Worm (Caenorhabditis elegans): ENCODE results near the gene F56C3.8.

The F56C3.8 gene

DNA sequence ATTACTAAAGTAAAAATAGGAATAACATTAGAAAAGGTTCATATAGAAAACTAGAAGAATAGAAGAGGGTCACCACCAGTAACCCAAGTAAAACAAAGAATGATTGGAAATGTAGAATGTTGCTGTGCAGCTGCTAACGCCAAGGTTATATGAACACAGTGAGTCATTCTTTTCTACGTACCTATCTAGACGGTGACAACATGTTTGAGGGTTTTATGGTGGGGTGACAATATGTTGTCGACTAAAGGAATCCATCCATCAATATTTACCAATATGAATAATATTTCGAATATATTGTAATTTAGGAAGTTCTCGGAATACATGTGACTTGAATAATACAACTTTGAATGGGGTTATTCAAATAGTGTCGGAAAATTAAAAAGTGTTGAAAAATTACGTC is 16.8 kb upstream of the F56C3.8 start, which contains the start of gene ZK402.5:
TSS of gene ZK402.5 (minus strand) at position 101 of the 400 bp plus-strand sequence.
- TF ChIP-seq ref-2 (tag; optimal IDR thresholded peaks at IDR 0.05) (no peak), ceh-34 (tag; optimal IDR thresholded peaks at IDR 0.05) (no peak), pat-9 (tag; optimal IDR thresholded peaks at IDR 0.05) (no peak), pros-1 (tag; optimal IDR thresholded peaks at IDR 0.05) (no peak), nfya-1 (tag; optimal IDR thresholded peaks at IDR 0.05) (no peak), lin-11 (tag; optimal IDR thresholded peaks at IDR 0.05) (no peak), ahr-1 (tag; optimal IDR thresholded peaks at IDR 0.05) (no peak), hlh-8 (tag; optimal IDR thresholded peaks at IDR 0.05) (no peak), tbx-7 (tag; optimal IDR thresholded peaks at IDR 0.05) (no peak), tbx-2 (tag; optimal IDR thresholded peaks at IDR 0.05) (no peak), K09A11.1 (tag; optimal IDR thresholded peaks at IDR 0.05; ENCODE audit: insufficient read depth) (no peak), T23F11.4 (GFP tag; optimal IDR thresholded peaks at IDR 0.05) (no peak), nhr-232 (tag; optimal IDR thresholded peaks at IDR 0.05) (no peak), sox-4 (tag; optimal IDR thresholded peaks at IDR 0.05) (no peak), che-1 (tag; optimal IDR thresholded peaks at IDR 0.05) (no peak), ztf-16 (tag; optimal IDR thresholded peaks at IDR 0.05) (no peak), C38D4.7 (GFP tag; optimal IDR thresholded peaks at IDR 0.05) (no peak), unc-86 (tag; optimal IDR thresholded peaks at IDR 0.05) (no peak)

DNA sequence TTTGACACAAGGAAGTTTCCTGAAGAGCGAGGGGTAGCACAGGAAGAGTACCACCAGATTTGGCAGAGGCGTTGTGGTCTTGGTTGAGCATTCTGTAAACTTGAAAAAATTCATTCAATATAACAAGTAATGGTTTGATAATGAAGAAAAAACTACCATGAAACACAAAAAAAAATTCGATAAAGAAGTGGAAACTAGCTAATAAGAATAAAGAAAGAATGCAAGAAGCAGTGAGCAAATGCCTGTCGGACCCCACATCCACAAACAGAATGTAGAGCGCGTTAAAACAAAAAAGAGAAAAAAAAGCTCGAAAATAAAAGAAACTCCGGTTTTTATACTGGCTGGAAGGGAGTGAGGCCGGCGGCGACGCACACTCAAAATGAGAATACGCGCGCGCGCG is 13.1 kb upstream of the F56C3.8 start, which contains the start of gene H39E20.1:
TSS of gene H39E20.1 (minus strand) at position 101 of the 400 bp plus-strand sequence.
- no peak for TF ChIP-seq tbx-7 (tag; optimal IDR thresholded peaks at IDR 0.05)
- TF ChIP-seq sox-4 (tag; optimal IDR thresholded peaks at IDR 0.05) = no peak
- TF ChIP-seq fkh-10 (GFP tag; optimal IDR thresholded peaks at IDR 0.05) = no peak
- TF ChIP-seq F13H6.1 (tag; optimal IDR thresholded peaks at IDR 0.05) = no peak
- TF ChIP-seq mec-3 (tag; optimal IDR thresholded peaks at IDR 0.05; ENCODE audit: borderline replicate concordance) = no peak
- TF ChIP-seq lim-6 (tag; optimal IDR thresholded peaks at IDR 0.05) = no peak
- TF ChIP-seq nfya-1 (tag; optimal IDR thresholded peaks at IDR 0.05) = no peak
- no peak for TF ChIP-seq unc-42 (tag; optimal IDR thresholded peaks at IDR 0.05)
- TF ChIP-seq ceh-2 (tag; optimal IDR thresholded peaks at IDR 0.05) = no peak

DNA sequence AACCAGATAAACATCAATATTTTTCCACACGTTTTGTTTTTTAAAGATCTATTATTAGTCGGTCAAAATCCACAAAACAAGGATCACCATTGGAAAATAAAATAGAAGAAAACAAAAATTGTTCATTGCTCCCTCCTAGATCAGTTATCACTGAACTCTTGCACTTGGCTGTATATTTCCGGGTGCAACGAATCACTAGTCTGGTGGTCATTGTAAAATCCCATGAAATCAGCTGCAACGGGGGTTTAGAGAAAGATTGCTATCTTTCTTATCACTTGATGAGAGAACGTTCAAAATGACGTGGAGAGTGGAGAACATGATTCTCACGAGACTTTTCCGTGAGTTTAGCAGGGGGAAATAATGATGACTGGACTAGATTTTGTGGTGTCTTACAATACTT is 11.4 kb upstream of the F56C3.8 start:
- TF ChIP-seq C08G9.2 (tag; optimal IDR thresholded peaks at IDR 0.05) (no peak), ceh-34 (tag; optimal IDR thresholded peaks at IDR 0.05) (no peak), pqm-1 (tag; optimal IDR thresholded peaks at IDR 0.05) (no peak), hlh-6 (tag; optimal IDR thresholded peaks at IDR 0.05) (no peak), hlh-8 (tag; optimal IDR thresholded peaks at IDR 0.05) (no peak), unc-86 (tag; optimal IDR thresholded peaks at IDR 0.05) (no peak), ceh-22 (tag; optimal IDR thresholded peaks at IDR 0.05) (no peak), tbx-2 (tag; optimal IDR thresholded peaks at IDR 0.05) (no peak), pha-4 (tag; optimal IDR thresholded peaks at IDR 0.05) (no peak), ahr-1 (tag; optimal IDR thresholded peaks at IDR 0.05) (no peak), pag-3 (tag; optimal IDR thresholded peaks at IDR 0.05; ENCODE audit: borderline replicate concordance) (no peak), rnt-1 (tag; optimal IDR thresholded peaks at IDR 0.05) (no peak)

DNA sequence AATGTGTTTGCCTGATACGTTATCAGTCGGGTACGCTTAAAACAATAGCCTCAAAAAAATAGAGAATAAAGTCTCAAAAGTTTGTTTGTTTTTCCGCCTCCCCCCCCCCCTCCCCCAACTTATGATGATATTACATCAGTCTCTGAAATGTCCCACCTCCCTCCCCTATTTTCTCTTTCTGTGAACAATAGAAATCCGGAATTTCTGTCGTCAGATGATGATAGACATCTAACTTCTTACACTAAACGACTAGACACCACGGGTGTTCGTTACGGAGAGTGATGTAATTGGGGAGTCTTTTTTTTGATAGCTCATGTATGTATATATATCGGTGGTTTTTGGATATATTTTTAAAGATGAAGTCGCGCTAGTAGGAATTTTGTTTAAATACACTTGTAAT is 10.0 kb upstream of the F56C3.8 start:
- TF ChIP-seq Y22D7AL.16 (tag; optimal IDR thresholded peaks at IDR 0.05) (no peak), ceh-14 (tag; optimal IDR thresholded peaks at IDR 0.05) (no peak), unc-42 (tag; optimal IDR thresholded peaks at IDR 0.05) (no peak), lin-11 (tag; optimal IDR thresholded peaks at IDR 0.05) (no peak), T23F11.4 (GFP tag; optimal IDR thresholded peaks at IDR 0.05) (no peak), pag-3 (tag; optimal IDR thresholded peaks at IDR 0.05; ENCODE audit: borderline replicate concordance) (no peak), madf-2 (tag; optimal IDR thresholded peaks at IDR 0.05) (no peak), C08G9.2 (tag; optimal IDR thresholded peaks at IDR 0.05) (no peak), dve-1 (tag; optimal IDR thresholded peaks at IDR 0.05) (no peak), syd-9 (tag; optimal IDR thresholded peaks at IDR 0.05) (no peak), ceh-6 (GFP tag; optimal IDR thresholded peaks at IDR 0.05) (no peak), hlh-15 (tag; optimal IDR thresholded peaks at IDR 0.05) (no peak), ceh-30 (tag; optimal IDR thresholded peaks at IDR 0.05) (no peak)

Measured in whole organism, late embryonic.